Worm (Caenorhabditis elegans) whole organism, young adult: ENCODE data around the gene T03E6.8.
A peak's percentile ranks its signal among the peaks of the same experiment; 100 is the strongest.

Experiments
- B0019.2 ChIP-seq: fragments of 200-800 bp; sonication (Bioruptor generic); conservative IDR thresholded peaks from 2 replicates; pipeline ENCODE4 v1.3.6; 2022; ENCODE audit warnings: missing genetic modification reagents, missing genetic modification characterization, missing compliant biosample characterization
- B0336.3 ChIP-seq: fragments of 200-800 bp; sonication (Bioruptor generic); IDR thresholded peaks from 2 replicates; pipeline ENCODE4 v1.3.6; 2022; ENCODE audit warnings: missing genetic modification characterization, missing compliant biosample characterization
- C06A6.2 ChIP-seq: fragments of 200-800 bp; sonication (Bioruptor generic); conservative IDR thresholded peaks from 2 replicates; pipeline ENCODE4 v1.3.6; 2022; ENCODE audit warnings: missing genetic modification characterization, missing compliant biosample characterization
- C17E4.6 ChIP-seq: fragments of 200-800 bp; sonication (Bioruptor generic); IDR thresholded peaks from 2 replicates; pipeline ENCODE4 v1.3.6; 2022; ENCODE audit warnings: missing genetic modification reagents, missing genetic modification characterization, missing compliant biosample characterization
- F22D6.2 ChIP-seq: sonication (generic microtip); optimal IDR thresholded peaks from 2 replicates; lab custom pipeline; 2016; ENCODE audit warnings: mild to moderate bottlenecking, missing genetic modification characterization, missing compliant biosample characterization
- F33H1.4 ChIP-seq: fragments of 200-800 bp; sonication (Bioruptor generic); IDR thresholded peaks from 2 replicates; pipeline ENCODE4 v1.3.6; 2022; ENCODE audit warnings: missing genetic modification reagents, missing genetic modification characterization, missing compliant biosample characterization
- F49E8.2 ChIP-seq: sonication (generic microtip); optimal IDR thresholded peaks from 3 replicates; lab custom pipeline; 2017; ENCODE audit warnings: missing genetic modification characterization, mild to moderate bottlenecking, missing compliant biosample characterization, antibody characterized with exemption, moderate library complexity; ENCODE audit not compliant: insufficient read depth
- F52B5.7 ChIP-seq: sonication (generic microtip); optimal IDR thresholded peaks from 2 replicates; lab custom pipeline; 2016; ENCODE audit warnings: mild to moderate bottlenecking, missing genetic modification characterization, missing compliant biosample characterization
- F57A8.1 ChIP-seq: fragments of 200-800 bp; sonication (Bioruptor generic); optimal IDR thresholded peaks from 2 replicates; lab custom pipeline; 2018; ENCODE audit warnings: mild to moderate bottlenecking, missing genetic modification characterization, moderate library complexity, missing compliant biosample characterization
- F57C9.4 ChIP-seq: sonication (generic microtip); optimal IDR thresholded peaks from 2 replicates; lab custom pipeline; 2017; ENCODE audit warnings: mild to moderate bottlenecking, missing genetic modification characterization, missing compliant biosample characterization
- K11D2.4 ChIP-seq: fragments of 200-800 bp; sonication (Bioruptor generic); IDR thresholded peaks from 2 replicates; pipeline ENCODE4 v1.3.6; 2022; ENCODE audit warnings: missing genetic modification reagents, missing genetic modification characterization, missing compliant biosample characterization
- K12H6.12 ChIP-seq: fragments of 200-800 bp; sonication (Bioruptor generic); optimal IDR thresholded peaks from 2 replicates; lab custom pipeline; 2018; ENCODE audit warnings: mild to moderate bottlenecking, missing genetic modification characterization, missing compliant biosample characterization
- Y53G8AR.9 ChIP-seq: fragments of 200-800 bp; sonication (Bioruptor generic); conservative IDR thresholded peaks from 2 replicates; pipeline ENCODE4 v1.3.6; 2022; ENCODE audit warnings: missing genetic modification reagents, missing genetic modification characterization, missing compliant biosample characterization
- Y56A3A.18 ChIP-seq: fragments of 200-800 bp; sonication (Bioruptor generic); IDR thresholded peaks from 2 replicates; pipeline ENCODE4 v1.3.6; 2022; ENCODE audit warnings: missing genetic modification reagents, missing genetic modification characterization, missing compliant biosample characterization
- aptf-2 ChIP-seq: fragments of 200-800 bp; sonication (Bioruptor generic); conservative IDR thresholded peaks from 2 replicates; pipeline ENCODE4 v1.3.6; 2022; ENCODE audit warnings: missing genetic modification reagents, missing genetic modification characterization, missing compliant biosample characterization
- athp-1 ChIP-seq: sonication (generic microtip); optimal IDR thresholded peaks from 2 replicates; lab custom pipeline; 2017; ENCODE audit warnings: mild to moderate bottlenecking, missing genetic modification characterization, missing compliant biosample characterization
- bed-2 ChIP-seq: fragments of 200-800 bp; sonication (Bioruptor generic); IDR thresholded peaks from 2 replicates; pipeline ENCODE4 v1.3.6; 2022; ENCODE audit warnings: missing genetic modification reagents, missing genetic modification characterization, missing compliant biosample characterization
- cebp-2 ChIP-seq: fragments of 200-800 bp; sonication (Bioruptor generic); IDR thresholded peaks from 2 replicates; pipeline ENCODE4 v1.3.6; 2022; ENCODE audit warnings: missing genetic modification characterization, missing compliant biosample characterization
- ceh-27 ChIP-seq: fragments of 200-800 bp; sonication (Bioruptor generic); optimal IDR thresholded peaks from 2 replicates; lab custom pipeline; 2018; ENCODE audit warnings: mild to moderate bottlenecking, missing genetic modification characterization, moderate library complexity, missing compliant biosample characterization
- die-1 ChIP-seq: sonication (generic microtip); optimal IDR thresholded peaks from 2 replicates; lab custom pipeline; 2016; ENCODE audit warnings: missing genotype, mild to moderate bottlenecking, missing genetic modification characterization, missing compliant biosample characterization
- egrh-3 ChIP-seq: fragments of 200-800 bp; sonication (Bioruptor generic); IDR thresholded peaks from 2 replicates; pipeline ENCODE4 v1.3.6; 2022; ENCODE audit warnings: missing genetic modification reagents, missing genetic modification characterization, missing compliant biosample characterization
- ets-4 ChIP-seq: fragments of 200-800 bp; sonication (Bioruptor generic); optimal IDR thresholded peaks from 2 replicates; lab custom pipeline; 2018; ENCODE audit warnings: mild to moderate bottlenecking, missing genetic modification characterization, missing compliant biosample characterization
- hlh-26 ChIP-seq: fragments of 200-800 bp; sonication (Bioruptor generic); conservative IDR thresholded peaks from 2 replicates; pipeline ENCODE4 v1.3.6; 2022; ENCODE audit warnings: missing genetic modification reagents, missing genetic modification characterization, missing compliant biosample characterization
- hmg-20 ChIP-seq: fragments of 200-800 bp; sonication (Bioruptor generic); IDR thresholded peaks from 2 replicates; pipeline ENCODE4 v1.3.6; 2022; ENCODE audit warnings: missing genetic modification reagents, missing genetic modification characterization, missing compliant biosample characterization
- lin-26 ChIP-seq: fragments of 200-800 bp; sonication (Bioruptor generic); IDR thresholded peaks from 2 replicates; pipeline ENCODE4 v1.3.6; 2022; ENCODE audit warnings: missing genetic modification reagents, missing genetic modification characterization, missing compliant biosample characterization
- lin-35 ChIP-seq, 3 experiments: fragments of 150-350 bp in 2 of 3; sonication (generic microtip) in 1 of 3; optimal IDR thresholded peaks; 2 replicates each; lab custom pipeline; 2014 to 2018; ENCODE audit warnings: missing biosample characterization in 3 of 3, missing genetic modification characterization in 3 of 3, missing genetic modification reagents in 3 of 3
- lin-54 ChIP-seq: fragments of 200-800 bp; sonication (Bioruptor generic); optimal IDR thresholded peaks from 2 replicates; lab custom pipeline; 2018; ENCODE audit warnings: mild to moderate bottlenecking, missing genetic modification characterization, missing compliant biosample characterization
- lir-1 ChIP-seq: fragments of 200-800 bp; sonication (Bioruptor generic); conservative IDR thresholded peaks from 2 replicates; pipeline ENCODE4 v1.3.6; 2022; ENCODE audit warnings: missing genetic modification reagents, missing genetic modification characterization, missing compliant biosample characterization
- madf-6 ChIP-seq: fragments of 200-800 bp; sonication (Bioruptor generic); IDR thresholded peaks from 2 replicates; pipeline ENCODE4 v1.3.6; 2022; ENCODE audit warnings: missing genetic modification reagents, missing genetic modification characterization, missing compliant biosample characterization
- mcd-1 ChIP-seq: fragments of 200-800 bp; sonication (Bioruptor generic); IDR thresholded peaks from 2 replicates; pipeline ENCODE4 v1.3.6; 2022; ENCODE audit warnings: missing genetic modification reagents, missing genetic modification characterization, missing compliant biosample characterization
- mxl-1 ChIP-seq: sonication (generic microtip); optimal IDR thresholded peaks from 2 replicates; lab custom pipeline; 2016; ENCODE audit warnings: missing genetic modification characterization, missing compliant biosample characterization
- nhr-120 ChIP-seq: fragments of 200-800 bp; sonication (Bioruptor generic); IDR thresholded peaks from 2 replicates; pipeline ENCODE4 v1.3.6; 2022; ENCODE audit warnings: missing genetic modification characterization, missing compliant biosample characterization
- rcor-1 ChIP-seq: fragments of 200-800 bp; sonication (Bioruptor generic); IDR thresholded peaks from 2 replicates; pipeline ENCODE4 v1.3.6; 2022; ENCODE audit warnings: missing genetic modification reagents, missing genetic modification characterization, missing compliant biosample characterization
- snpc-1.1 ChIP-seq: sonication (generic microtip); optimal IDR thresholded peaks from 2 replicates; lab custom pipeline; 2017; ENCODE audit warnings: missing genetic modification characterization, mild to moderate bottlenecking, missing compliant biosample characterization, antibody characterized with exemption, moderate library complexity, missing genotype, missing genetic modification reagents; ENCODE audit not compliant: insufficient read depth
- snpc-1.3 ChIP-seq: sonication (generic microtip); optimal IDR thresholded peaks from 2 replicates; lab custom pipeline; 2017; ENCODE audit warnings: missing genetic modification characterization, mild to moderate bottlenecking, missing compliant biosample characterization, antibody characterized with exemption, moderate library complexity, missing genotype, missing genetic modification reagents; ENCODE audit not compliant: insufficient read depth
- sptf-2 ChIP-seq: fragments of 200-800 bp; sonication (Bioruptor generic); optimal IDR thresholded peaks from 2 replicates; lab custom pipeline; 2018; ENCODE audit warnings: mild to moderate bottlenecking, missing genetic modification characterization, missing compliant biosample characterization
- unc-62 ChIP-seq: fragments of 150-350 bp; optimal IDR thresholded peaks from 2 replicates; lab custom pipeline; 2014; ENCODE audit warnings: missing biosample characterization, missing genetic modification reagents, missing genetic modification characterization
- xnd-1 ChIP-seq: sonication (generic microtip); optimal IDR thresholded peaks from 2 replicates; lab custom pipeline; 2016; ENCODE audit warnings: missing genotype, missing genetic modification reagents, missing genetic modification characterization, missing compliant biosample characterization
- zfh-2 ChIP-seq: fragments of 200-800 bp; sonication (Bioruptor generic); conservative IDR thresholded peaks from 2 replicates; pipeline ENCODE4 v1.3.6; 2022; ENCODE audit warnings: missing genetic modification reagents, missing genetic modification characterization, missing compliant biosample characterization
- zim-3 ChIP-seq: sonication (generic microtip); optimal IDR thresholded peaks from 2 replicates; lab custom pipeline; 2017; ENCODE audit warnings: mild to moderate bottlenecking, missing genetic modification characterization, moderate library complexity, missing compliant biosample characterization
- ztf-22 ChIP-seq: fragments of 200-800 bp; sonication (Bioruptor generic); optimal IDR thresholded peaks from 2 replicates; lab custom pipeline; 2018; ENCODE audit warnings: mild to moderate bottlenecking, missing genetic modification characterization, moderate library complexity, missing compliant biosample characterization
- ztf-6 ChIP-seq: fragments of 200-800 bp; sonication (Bioruptor generic); IDR thresholded peaks from 2 replicates; pipeline ENCODE4 v1.3.6; 2022; ENCODE audit warnings: missing genetic modification reagents, missing genetic modification characterization, missing compliant biosample characterization

T03E6.8 gene

ce11 chrV:16592947-16593791, 9.8 kb downstream of the T03E6.8 start (continued):
- TF ChIP-seq lin-54 (no peak), zim-3 (tag; lab: Kevin White, UChicago) (peak; percentile 6), B0336.3 (GFP tag; lab: Robert Waterston, UW) (0 out of 2 replicates have a peak, but pooled peaks have one; percentile 1)

DNA sequence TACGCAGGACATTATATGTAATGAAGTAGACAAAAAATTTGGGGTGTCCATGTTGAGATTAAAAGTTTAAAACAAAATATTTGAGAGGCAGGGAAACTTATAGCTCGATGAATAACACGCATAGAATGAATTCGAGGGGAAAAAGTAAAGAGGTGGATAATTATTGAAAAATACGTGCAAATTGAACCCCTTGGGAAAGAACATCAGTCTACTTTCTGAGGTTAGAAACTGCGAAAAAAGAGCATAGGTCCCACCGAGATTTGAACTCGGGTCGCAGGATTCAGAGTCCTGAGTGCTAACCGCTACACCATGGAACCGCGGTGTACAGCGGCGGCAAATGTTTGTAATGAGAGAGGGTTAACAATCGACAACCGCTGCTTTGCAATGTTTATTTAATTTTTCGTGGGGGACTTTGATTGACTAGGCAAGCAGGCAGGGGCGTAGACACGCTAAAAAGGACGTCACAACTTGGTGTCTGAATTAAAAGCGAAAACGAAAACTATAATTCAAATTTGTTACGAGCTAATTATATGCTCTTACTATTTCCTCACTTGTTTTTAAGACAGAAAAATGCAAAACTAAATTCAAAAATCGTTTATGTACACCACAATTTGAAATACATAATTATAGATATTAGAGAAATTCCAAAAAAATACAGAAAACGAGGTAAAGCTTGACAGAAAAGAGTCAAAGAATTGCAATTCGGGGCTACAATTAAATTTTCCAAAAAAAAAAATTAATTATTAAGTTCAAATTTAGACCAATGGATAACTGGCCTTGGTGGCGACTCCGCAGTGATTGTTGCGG, 10.8 kb downstream of the T03E6.8 start, which contains the start of gene srh-269:
Gene srh-269 (minus strand): TSS at position 51 of the 807 bp plus-strand sequence.
- TF ChIP-seq F57A8.1 (GFP tag; lab: Kevin White, UChicago): no peak
- TF ChIP-seq Y56A3A.18 (GFP tag; lab: Robert Waterston, UW): peak; percentile 98
- TF ChIP-seq ztf-6 (GFP tag; lab: Robert Waterston, UW): 0 out of 2 replicates have a peak, but pooled peaks have one; percentile 6
- TF ChIP-seq aptf-2 (GFP tag; lab: Robert Waterston, UW): no peak
- TF ChIP-seq F57C9.4 (tag; lab: Kevin White, UChicago): peak; percentile 43
- peak; percentile 69 for TF ChIP-seq rcor-1 (GFP tag; lab: Robert Waterston, UW)
- TF ChIP-seq K11D2.4 (GFP tag; lab: Robert Waterston, UW): peak; percentile 88
- TF ChIP-seq snpc-1.1 (tag; lab: Kevin White, UChicago): peak; percentile 67
- TF ChIP-seq die-1 (tag; lab: Kevin White, UChicago): peak; percentile 85
- TF ChIP-seq C17E4.6: peak; percentile 64; the same call in 1 of the 2 replicates
- TF ChIP-seq zfh-2: peak; percentile 46; the same call in 1 of the 2 replicates
- TF ChIP-seq snpc-1.3: peak; percentile 72
- TF ChIP-seq lir-1 (GFP tag; lab: Robert Waterston, UW): peak; percentile 63
- TF ChIP-seq ets-4 (GFP tag; lab: Kevin White, UChicago): peak; percentile 91
- TF ChIP-seq K12H6.12: peak; percentile 28
- peak; percentile 77 for TF ChIP-seq mcd-1
- peak in 1 of 3 experiments; percentile 46 for TF ChIP-seq lin-35 (GFP tag; optimal IDR thresholded peaks at IDR 0.05; lab: Kevin White, UChicago)
- peak; percentile 32 for TF ChIP-seq egrh-3 (GFP tag; lab: Robert Waterston, UW)
- no peak for TF ChIP-seq sptf-2
- peak; percentile 58 for TF ChIP-seq athp-1 (tag; lab: Kevin White, UChicago)
- peak; percentile 56 for TF ChIP-seq ceh-27 (GFP tag; lab: Kevin White, UChicago)
- no peak for TF ChIP-seq unc-62
- TF ChIP-seq nhr-120 (GFP tag; lab: Robert Waterston, UW): 0 out of 2 replicates have a peak, but pooled peaks have one; percentile 76
- peak; percentile 29 for TF ChIP-seq F22D6.2
- TF ChIP-seq lin-26 (GFP tag; lab: Robert Waterston, UW): peak; percentile 91
- no peak for TF ChIP-seq xnd-1
- TF ChIP-seq F49E8.2 (tag; lab: Kevin White, UChicago): peak; percentile 29
- peak; percentile 96 for TF ChIP-seq F52B5.7 (tag; lab: Kevin White, UChicago)
- peak; percentile 58 for TF ChIP-seq madf-6 (GFP tag; lab: Robert Waterston, UW)
- peak; percentile 77 for TF ChIP-seq C06A6.2 (GFP tag; lab: Robert Waterston, UW)
- peak; percentile 56 for TF ChIP-seq mxl-1 (tag; lab: Kevin White, UChicago)
- TF ChIP-seq hlh-26 (GFP tag; lab: Robert Waterston, UW): no peak
- TF ChIP-seq cebp-2 (GFP tag; lab: Robert Waterston, UW): peak; percentile 87; the same call in 1 of the 2 replicates
- no peak for TF ChIP-seq ztf-22 (GFP tag; lab: Kevin White, UChicago)
- TF ChIP-seq B0019.2 (GFP tag; lab: Robert Waterston, UW): no peak
- no peak for TF ChIP-seq bed-2 (GFP tag; lab: Robert Waterston, UW)
- peak; percentile 23; the same call in 1 of the 2 replicates for TF ChIP-seq F33H1.4 (GFP tag; lab: Robert Waterston, UW)
- peak; percentile 35; the same call in 1 of the 2 replicates for TF ChIP-seq hmg-20
- TF ChIP-seq Y53G8AR.9 (GFP tag; lab: Robert Waterston, UW): peak; percentile 96
